Fruit fly (Drosophila melanogaster) whole organism, embryonic: Measurements from ENCODE around the gene Dad1.
A peak's percentile ranks its signal among the peaks of the same experiment; 100 is the strongest.

Experiments used
- Bdp1 ChIP-seq: fragments of 200-800 bp; sonication (Bioruptor generic); optimal IDR thresholded peaks from 3 replicates; lab custom pipeline; 2016; ENCODE audit warnings: missing biosample characterization, missing genetic modification characterization
- CG10321 ChIP-seq: fragments of 200-800 bp; sonication (Bioruptor generic); IDR thresholded peaks from 2 replicates; pipeline ENCODE4 v1.3.6; 2022; ENCODE audit warnings: missing biosample characterization, missing genetic modification characterization
- CG10565 ChIP-seq: fragments of 200-800 bp; sonication (Bioruptor generic); optimal IDR thresholded peaks from 3 replicates; lab custom pipeline; 2016; ENCODE audit warnings: missing biosample characterization, mild to moderate bottlenecking, missing genetic modification characterization
- CG10979 ChIP-seq: fragments of 200-800 bp; sonication (Bioruptor generic); optimal IDR thresholded peaks from 2 replicates; lab custom pipeline; 2018; ENCODE audit warnings: missing biosample characterization, mild to moderate bottlenecking, missing genetic modification characterization, moderate library complexity
- CG15601 ChIP-seq: fragments of 200-800 bp; sonication (Bioruptor generic); optimal IDR thresholded peaks from 3 replicates; lab custom pipeline; 2019; ENCODE audit warnings: missing biosample characterization, mild to moderate bottlenecking, missing genetic modification characterization, moderate library complexity
- CG17361 ChIP-seq: fragments of 200-800 bp; sonication (Bioruptor generic); IDR thresholded peaks from 3 replicates; pipeline ENCODE4 v1.3.6; 2022; ENCODE audit warnings: missing biosample characterization, missing genetic modification characterization
- CG17912 ChIP-seq: fragments of 200-800 bp; sonication (Bioruptor generic); optimal IDR thresholded peaks from 2 replicates; lab custom pipeline; 2018; ENCODE audit warnings: missing biosample characterization, mild to moderate bottlenecking, missing genetic modification characterization
- CG2120 ChIP-seq: fragments of 200-800 bp; sonication (Bioruptor generic); optimal IDR thresholded peaks from 3 replicates; lab custom pipeline; 2016; ENCODE audit warnings: missing biosample characterization, missing genetic modification characterization
- CG31224 ChIP-seq: fragments of 200-800 bp; sonication (Bioruptor generic); IDR thresholded peaks from 2 replicates; pipeline ENCODE4 v1.3.6; 2022; ENCODE audit warnings: missing biosample characterization, missing genetic modification characterization
- CG3726 ChIP-seq: fragments of 200-800 bp; sonication (Bioruptor generic); IDR thresholded peaks from 3 replicates; pipeline ENCODE4, ENCODE4 v1.3.6; 2022; ENCODE audit warnings: missing biosample characterization, missing genetic modification characterization
- CG4424 ChIP-seq: fragments of 200-800 bp; sonication (Bioruptor generic); optimal IDR thresholded peaks from 3 replicates; lab custom pipeline; 2016; ENCODE audit warnings: missing biosample characterization, missing genetic modification characterization
- CG7963 ChIP-seq: fragments of 200-800 bp; sonication (Bioruptor generic); IDR thresholded peaks from 3 replicates; pipeline ENCODE4 v1.3.6; 2022; ENCODE audit warnings: missing biosample characterization, missing genetic modification characterization; ENCODE audit not compliant: partially characterized antibody
- CG8478 ChIP-seq: fragments of >200 bp; optimal IDR thresholded peaks from 2 replicates; lab custom pipeline; 2018
- CG9437 ChIP-seq: fragments of 200-800 bp; sonication (Bioruptor generic); optimal IDR thresholded peaks from 2 replicates; lab custom pipeline; 2018; ENCODE audit warnings: missing biosample characterization, mild to moderate bottlenecking, missing genetic modification characterization
- Chrac-16 ChIP-seq: fragments of 200-800 bp; sonication (Bioruptor generic); optimal IDR thresholded peaks from 3 replicates; lab custom pipeline; 2016; ENCODE audit warnings: missing biosample characterization, missing genetic modification characterization
- Dip3 ChIP-seq: fragments of 200-800 bp; sonication (Bioruptor generic); optimal IDR thresholded peaks from 3 replicates; lab custom pipeline; 2016; ENCODE audit warnings: missing biosample characterization, missing genetic modification characterization
- Doc2 ChIP-seq: fragments of 200-800 bp; sonication (Bioruptor generic); IDR thresholded peaks from 2 replicates; pipeline ENCODE4 v1.3.6; 2022; ENCODE audit warnings: missing biosample characterization, missing genetic modification characterization
- Eip74EF ChIP-seq, 2 experiments: fragments of 200-800 bp in 1 of 2; fragments of >200 bp in 1 of 2; sonication (Bioruptor generic) in 1 of 2; optimal IDR thresholded peaks; 2 replicates each; lab custom pipeline; 2017 to 2019; ENCODE audit warnings: missing biosample characterization in 2 of 2, missing genetic modification characterization in 2 of 2, mild to moderate bottlenecking in 1 of 2, moderate library complexity in 1 of 2
- Ets97D ChIP-seq: fragments of 200-800 bp; sonication (Bioruptor generic); optimal IDR thresholded peaks from 3 replicates; lab custom pipeline; 2016; ENCODE audit warnings: missing biosample characterization, missing genetic modification characterization
- Fer1 ChIP-seq: fragments of 200-800 bp; sonication (Bioruptor generic); optimal IDR thresholded peaks from 2 replicates; lab custom pipeline; 2017; ENCODE audit warnings: missing biosample characterization, mild to moderate bottlenecking, missing genetic modification characterization
- Fer3 ChIP-seq: fragments of 200-800 bp; sonication (Bioruptor generic); optimal IDR thresholded peaks from 2 replicates; lab custom pipeline; 2018; ENCODE audit warnings: missing biosample characterization, mild to moderate bottlenecking, missing genetic modification characterization, moderate library complexity
- HHEX ChIP-seq: fragments of 200-800 bp; sonication (Bioruptor generic); optimal IDR thresholded peaks from 3 replicates; lab custom pipeline; 2017; ENCODE audit warnings: missing biosample characterization, mild to moderate bottlenecking, missing genetic modification characterization, missing genetic modification reagents
- HmgZ ChIP-seq: fragments of 200-800 bp; sonication (Bioruptor generic); optimal IDR thresholded peaks from 2 replicates; lab custom pipeline; 2018; ENCODE audit warnings: missing biosample characterization, mild to moderate bottlenecking, missing genetic modification characterization
- Hmr ChIP-seq: fragments of 200-800 bp; sonication (Bioruptor generic); optimal IDR thresholded peaks from 3 replicates; lab custom pipeline; 2017; ENCODE audit warnings: mild to moderate bottlenecking, missing biosample characterization, missing genetic modification reagents, missing genetic modification characterization
- Jarid2 ChIP-seq: fragments of 200-800 bp; sonication (Bioruptor generic); optimal IDR thresholded peaks from 3 replicates; lab custom pipeline; 2017; ENCODE audit warnings: mild to moderate bottlenecking, missing biosample characterization, missing genetic modification reagents, missing genetic modification characterization
- Mad ChIP-seq: fragments of 200-800 bp; sonication (Bioruptor generic); optimal IDR thresholded peaks from 2 replicates; lab custom pipeline; 2016; ENCODE audit warnings: missing biosample characterization, missing genetic modification characterization
- Mes4 ChIP-seq: fragments of 200-800 bp; sonication (Bioruptor generic); optimal IDR thresholded peaks from 2 replicates; lab custom pipeline; 2016; ENCODE audit warnings: missing biosample characterization, missing genetic modification characterization
- Sin3A ChIP-seq: fragments of >200 bp; optimal IDR thresholded peaks from 2 replicates; lab custom pipeline; 2018
- Sry-β ChIP-seq: fragments of 200-800 bp; sonication (Bioruptor generic); optimal IDR thresholded peaks from 2 replicates; lab custom pipeline; 2018; ENCODE audit warnings: missing biosample characterization, mild to moderate bottlenecking, missing genetic modification characterization, moderate library complexity
- aop ChIP-seq: fragments of 200-800 bp; sonication (Bioruptor generic); IDR thresholded peaks from 2 replicates; pipeline ENCODE4 v1.3.6; 2022; ENCODE audit warnings: missing biosample characterization, missing genetic modification characterization
- ase ChIP-seq: fragments of 200-800 bp; sonication (Bioruptor generic); IDR thresholded peaks from 3 replicates; pipeline ENCODE4 v1.3.6; 2022; ENCODE audit warnings: missing biosample characterization, missing genetic modification characterization
- cas ChIP-seq: fragments of 200-800 bp; sonication (Bioruptor generic); IDR thresholded peaks from 2 replicates; pipeline ENCODE4 v1.3.6; 2022; ENCODE audit warnings: missing biosample characterization, missing genetic modification characterization
- dimm ChIP-seq: fragments of 200-800 bp; sonication (Bioruptor generic); IDR thresholded peaks from 2 replicates; pipeline ENCODE4 v1.3.6; 2022; ENCODE audit warnings: missing biosample characterization, missing genetic modification characterization
- disco-r ChIP-seq: fragments of 200-800 bp; sonication (Bioruptor generic); optimal IDR thresholded peaks from 2 replicates; lab custom pipeline; 2016; ENCODE audit warnings: missing biosample characterization, missing genetic modification characterization
- eyg ChIP-seq: fragments of 200-800 bp; sonication (Bioruptor generic); optimal IDR thresholded peaks from 3 replicates; lab custom pipeline; 2016; ENCODE audit warnings: missing biosample characterization, missing genetic modification characterization
- fd102C ChIP-seq: fragments of 200-800 bp; sonication (Bioruptor generic); optimal IDR thresholded peaks from 2 replicates; lab custom pipeline; 2018; ENCODE audit warnings: missing biosample characterization, mild to moderate bottlenecking, missing genetic modification characterization, moderate library complexity
- fru ChIP-seq: fragments of >200 bp; optimal IDR thresholded peaks from 2 replicates; lab custom pipeline; 2017
- gem ChIP-seq: fragments of 200-800 bp; sonication (Bioruptor generic); optimal IDR thresholded peaks from 2 replicates; lab custom pipeline; 2019; ENCODE audit warnings: missing biosample characterization, mild to moderate bottlenecking, missing genetic modification characterization, moderate library complexity
- grau ChIP-seq: fragments of 200-800 bp; optimal IDR thresholded peaks from 3 replicates; lab custom pipeline; 2019; ENCODE audit warnings: missing biosample characterization, mild to moderate bottlenecking, missing genetic modification characterization, moderate library complexity
- lab ChIP-seq: fragments of 200-800 bp; sonication (Bioruptor generic); optimal IDR thresholded peaks from 3 replicates; lab custom pipeline; 2017; ENCODE audit warnings: missing biosample characterization, missing genetic modification characterization, mild to moderate bottlenecking, moderate library complexity, missing genetic modification reagents
- luna ChIP-seq: fragments of 200-800 bp; sonication (Bioruptor generic); optimal IDR thresholded peaks from 2 replicates; lab custom pipeline; 2016; ENCODE audit warnings: missing biosample characterization, missing genetic modification characterization
- nau ChIP-seq: fragments of 200-800 bp; sonication (Bioruptor generic); optimal IDR thresholded peaks from 3 replicates; lab custom pipeline; 2017; ENCODE audit warnings: missing biosample characterization, mild to moderate bottlenecking, missing genetic modification characterization, missing genetic modification reagents
- oc ChIP-seq: fragments of 200-800 bp; sonication (Bioruptor generic); optimal IDR thresholded peaks from 2 replicates; lab custom pipeline; 2018; ENCODE audit warnings: missing biosample characterization, mild to moderate bottlenecking, missing genetic modification characterization, moderate library complexity
- pfk ChIP-seq: fragments of 200-800 bp; sonication (Bioruptor generic); optimal IDR thresholded peaks from 2 replicates; lab custom pipeline; 2018; ENCODE audit warnings: missing biosample characterization, mild to moderate bottlenecking, missing genetic modification characterization, moderate library complexity
- sd ChIP-seq: fragments of 200-800 bp; sonication (Bioruptor generic); optimal IDR thresholded peaks from 3 replicates; lab custom pipeline; 2018; ENCODE audit warnings: missing biosample characterization, mild to moderate bottlenecking, missing genetic modification characterization, moderate library complexity
- slou ChIP-seq: fragments of 200-800 bp; sonication (Bioruptor generic); optimal IDR thresholded peaks from 3 replicates; lab custom pipeline; 2016; ENCODE audit warnings: missing biosample characterization, missing genetic modification characterization
- tin ChIP-seq: fragments of 200-800 bp; sonication (Bioruptor generic); optimal IDR thresholded peaks from 3 replicates; lab custom pipeline; 2016; ENCODE audit warnings: missing biosample characterization, missing genetic modification characterization
- tll ChIP-seq, 2 experiments: fragments of 200-800 bp in 1 of 2; fragments of >200 bp in 1 of 2; sonication (Bioruptor generic) in 1 of 2; optimal IDR thresholded peaks; 2 replicates each; lab custom pipeline; 2017 to 2019; ENCODE audit warnings: missing biosample characterization in 2 of 2, missing genetic modification characterization in 2 of 2, mild to moderate bottlenecking in 1 of 2, moderate library complexity in 1 of 2
- vfl ChIP-seq: fragments of 200-800 bp; sonication (Bioruptor generic); optimal IDR thresholded peaks from 2 replicates; lab custom pipeline; 2016; ENCODE audit warnings: missing biosample characterization, missing genetic modification characterization
- z ChIP-seq: fragments of 200-800 bp; sonication (Bioruptor generic); IDR thresholded peaks from 3 replicates; pipeline ENCODE4 v1.3.6; 2022; ENCODE audit warnings: missing biosample characterization, missing genetic modification characterization

Dad1 gene

dm6 chr2L:8361204-8361952 lies 22.6 kb downstream of the Dad1 start (continued):
- TF ChIP-seq Jarid2 (GFP tag; lab: Kevin White, UChicago): no peak
- peak; percentile 14 for TF ChIP-seq CG4424
- TF ChIP-seq oc (tag; lab: Kevin White, UChicago): no peak
- TF ChIP-seq ase: 0 out of 3 replicates have a peak, but pooled peaks have one; percentile 14
- peak; percentile 55 for TF ChIP-seq gem (tag; lab: Kevin White, UChicago)
- TF ChIP-seq HmgZ (tag; lab: Kevin White, UChicago): no peak
- no peak for TF ChIP-seq Sry-β (GFP tag; lab: Kevin White, UChicago)
- TF ChIP-seq Doc2 (GFP tag; lab: Robert Waterston, UW): no peak
- TF ChIP-seq tll (GFP tag; optimal IDR thresholded peaks at IDR 0.05; lab: Kevin White, UChicago): no peak
- peak; percentile 19 for TF ChIP-seq Ets97D (GFP tag; lab: Kevin White, UChicago)
- TF ChIP-seq pfk (GFP tag; lab: Kevin White, UChicago): peak; percentile 12
- TF ChIP-seq fru (lab: Kevin White, UChicago): no peak
- no peak for TF ChIP-seq CG10565 (GFP tag; lab: Kevin White, UChicago)
- no peak for TF ChIP-seq CG17912 (GFP tag; lab: Kevin White, UChicago)
- TF ChIP-seq sd: no peak
- TF ChIP-seq Bdp1 (GFP tag; lab: Kevin White, UChicago): no peak
- TF ChIP-seq CG10979: peak; percentile 35
- no peak for TF ChIP-seq HHEX
- TF ChIP-seq cas (GFP tag; lab: Robert Waterston, UW): no peak
- TF ChIP-seq Mad (GFP tag; lab: Kevin White, UChicago): no peak
- TF ChIP-seq CG9437 (GFP tag; lab: Kevin White, UChicago): no peak
- no peak for TF ChIP-seq dimm
- peak; percentile 46; the same call in 1 of the 2 replicates for TF ChIP-seq CG31224 (GFP tag; lab: Robert Waterston, UW)
- TF ChIP-seq Hmr (GFP tag; lab: Kevin White, UChicago): peak; percentile 43
- no peak for TF ChIP-seq tin (GFP tag; lab: Kevin White, UChicago)
- TF ChIP-seq Fer1 (GFP tag; lab: Kevin White, UChicago): no peak
- peak; percentile 50 for TF ChIP-seq CG2120 (GFP tag; lab: Kevin White, UChicago)
- TF ChIP-seq fd102C (GFP tag; lab: Kevin White, UChicago): no peak
- peak; percentile 87 for TF ChIP-seq grau (tag; lab: Kevin White, UChicago)
- no peak for TF ChIP-seq eyg
- TF ChIP-seq Sin3A (lab: Kevin White, UChicago): no peak
- no peak for TF ChIP-seq CG15601 (tag; lab: Kevin White, UChicago)
- TF ChIP-seq CG17361 (GFP tag; lab: Robert Waterston, UW): peak; percentile 35; the same call in 2 of the 3 replicates
- TF ChIP-seq vfl (GFP tag; lab: Kevin White, UChicago): no peak
- TF ChIP-seq Chrac-16 (GFP tag; lab: Kevin White, UChicago): peak; percentile 10
- no peak for TF ChIP-seq CG3726 (GFP tag; lab: Robert Waterston, UW)
- no peak for TF ChIP-seq luna (GFP tag; lab: Kevin White, UChicago)
- no peak for TF ChIP-seq slou (GFP tag; lab: Kevin White, UChicago)
- no peak for TF ChIP-seq aop (GFP tag; lab: Robert Waterston, UW)
- peak; percentile 49 for TF ChIP-seq lab (GFP tag; lab: Kevin White, UChicago)
- TF ChIP-seq Dip3: peak; percentile 26
- TF ChIP-seq CG7963 (GFP tag; lab: Robert Waterston, UW): no peak
- no peak for TF ChIP-seq nau (GFP tag; lab: Kevin White, UChicago)
- TF ChIP-seq Fer3 (tag; lab: Kevin White, UChicago): peak; percentile 16
- no peak for TF ChIP-seq CG10321 (GFP tag; lab: Robert Waterston, UW)
- TF ChIP-seq disco-r (GFP tag; lab: Kevin White, UChicago): no peak
- TF ChIP-seq z (GFP tag; lab: Robert Waterston, UW): no peak
- no peak for TF ChIP-seq CG8478
- TF ChIP-seq Mes4: no peak
- no peak for TF ChIP-seq Eip74EF (GFP tag; optimal IDR thresholded peaks at IDR 0.05; lab: Kevin White, UChicago)
